Worm (Caenorhabditis elegans) whole organism, young adult: ENCODE results near the gene tpk-1.
A peak's percentile ranks its signal among the peaks of the same experiment; 100 is the strongest.

ENCODE experiments used
- B0336.3 ChIP-seq: fragments of 200-800 bp; sonication (Bioruptor generic); IDR thresholded peaks from 2 replicates; pipeline ENCODE4 v1.3.6; 2022; ENCODE audit warnings: missing genetic modification characterization, missing compliant biosample characterization
- C06A6.2 ChIP-seq: fragments of 200-800 bp; sonication (Bioruptor generic); conservative IDR thresholded peaks from 2 replicates; pipeline ENCODE4 v1.3.6; 2022; ENCODE audit warnings: missing genetic modification characterization, missing compliant biosample characterization
- F10E7.11 ChIP-seq: sonication (generic microtip); optimal IDR thresholded peaks from 2 replicates; lab custom pipeline; 2017; ENCODE audit warnings: mild to moderate bottlenecking, missing genetic modification characterization, moderate library complexity, missing compliant biosample characterization
- F22D6.2 ChIP-seq: sonication (generic microtip); optimal IDR thresholded peaks from 2 replicates; lab custom pipeline; 2016; ENCODE audit warnings: mild to moderate bottlenecking, missing genetic modification characterization, missing compliant biosample characterization
- F23B12.7 ChIP-seq: sonication (generic microtip); optimal IDR thresholded peaks from 2 replicates; lab custom pipeline; 2017; ENCODE audit warnings: missing genetic modification characterization, mild to moderate bottlenecking, missing compliant biosample characterization, antibody characterized with exemption, moderate library complexity; ENCODE audit not compliant: insufficient read depth
- F37B4.10 ChIP-seq: fragments of 200-800 bp; sonication (Bioruptor generic); IDR thresholded peaks from 2 replicates; pipeline ENCODE4 v1.3.6; 2022; ENCODE audit warnings: missing genetic modification characterization, missing compliant biosample characterization
- F39B2.1 ChIP-seq: fragments of 200-800 bp; sonication (Bioruptor generic); IDR thresholded peaks from 2 replicates; pipeline ENCODE4 v1.3.6; 2022; ENCODE audit warnings: missing genetic modification reagents, missing genetic modification characterization, missing compliant biosample characterization
- F52B5.7 ChIP-seq: sonication (generic microtip); optimal IDR thresholded peaks from 2 replicates; lab custom pipeline; 2016; ENCODE audit warnings: mild to moderate bottlenecking, missing genetic modification characterization, missing compliant biosample characterization
- F57A8.1 ChIP-seq: fragments of 200-800 bp; sonication (Bioruptor generic); optimal IDR thresholded peaks from 2 replicates; lab custom pipeline; 2018; ENCODE audit warnings: mild to moderate bottlenecking, missing genetic modification characterization, moderate library complexity, missing compliant biosample characterization
- K11D2.4 ChIP-seq: fragments of 200-800 bp; sonication (Bioruptor generic); IDR thresholded peaks from 2 replicates; pipeline ENCODE4 v1.3.6; 2022; ENCODE audit warnings: missing genetic modification reagents, missing genetic modification characterization, missing compliant biosample characterization
- T26A5.8 ChIP-seq: sonication (generic microtip); optimal IDR thresholded peaks from 2 replicates; lab custom pipeline; 2016; ENCODE audit warnings: missing genetic modification characterization, missing compliant biosample characterization
- Y53F4B.3 ChIP-seq: fragments of 200-800 bp; sonication (Bioruptor generic); IDR thresholded peaks from 2 replicates; pipeline ENCODE4 v1.3.6; 2022; ENCODE audit warnings: missing genetic modification reagents, missing genetic modification characterization, missing compliant biosample characterization
- Y79H2A.3 ChIP-seq: fragments of 200-800 bp; sonication (Bioruptor generic); conservative IDR thresholded peaks from 2 replicates; pipeline ENCODE4 v1.3.6; 2022; ENCODE audit warnings: missing genetic modification reagents, missing genetic modification characterization, missing compliant biosample characterization
- ama-1 ChIP-seq, 3 experiments: fragments of 150-350 bp in 1 of 3; sonication (generic microtip) in 2 of 3; optimal IDR thresholded peaks; 2 replicates each; lab custom pipeline; 2014 to 2018; ENCODE audit warnings: missing biosample characterization in 2 of 3, missing genetic modification characterization in 2 of 3, missing genetic modification reagents in 2 of 3
- attf-3 ChIP-seq: fragments of 200-800 bp; sonication (Bioruptor generic); conservative IDR thresholded peaks from 2 replicates; pipeline ENCODE4 v1.3.6; 2022; ENCODE audit warnings: missing genetic modification reagents, missing genetic modification characterization, missing compliant biosample characterization
- attf-6 ChIP-seq: fragments of 200-800 bp; sonication (Bioruptor generic); IDR thresholded peaks from 2 replicates; pipeline ENCODE4 v1.3.6; 2022; ENCODE audit warnings: missing genetic modification reagents, missing genetic modification characterization, missing compliant biosample characterization
- ceh-100 ChIP-seq: fragments of 200-800 bp; sonication (Bioruptor generic); IDR thresholded peaks from 2 replicates; pipeline ENCODE4 v1.3.6; 2022; ENCODE audit warnings: missing genetic modification reagents, missing genetic modification characterization, missing compliant biosample characterization
- ceh-27 ChIP-seq: fragments of 200-800 bp; sonication (Bioruptor generic); optimal IDR thresholded peaks from 2 replicates; lab custom pipeline; 2018; ENCODE audit warnings: mild to moderate bottlenecking, missing genetic modification characterization, moderate library complexity, missing compliant biosample characterization
- ceh-40 ChIP-seq: fragments of 200-800 bp; sonication (Bioruptor generic); IDR thresholded peaks from 2 replicates; pipeline ENCODE4 v1.3.6; 2022; ENCODE audit warnings: missing genetic modification characterization, missing compliant biosample characterization
- ceh-79 ChIP-seq: sonication (generic microtip); optimal IDR thresholded peaks from 2 replicates; lab custom pipeline; 2017; ENCODE audit warnings: mild to moderate bottlenecking, missing genetic modification characterization, missing compliant biosample characterization
- chd-7 ChIP-seq: sonication (generic microtip); optimal IDR thresholded peaks from 2 replicates; lab custom pipeline; 2016; ENCODE audit warnings: mild to moderate bottlenecking, missing genetic modification characterization, moderate library complexity, missing compliant biosample characterization
- dox-1 ChIP-seq: fragments of 200-800 bp; sonication (Bioruptor generic); IDR thresholded peaks from 2 replicates; pipeline ENCODE4 v1.3.6; 2022; ENCODE audit warnings: missing genetic modification reagents, missing genetic modification characterization, missing compliant biosample characterization
- dpff-1 ChIP-seq: sonication (generic microtip); optimal IDR thresholded peaks from 2 replicates; lab custom pipeline; 2017; ENCODE audit warnings: mild to moderate bottlenecking, missing genetic modification characterization, missing compliant biosample characterization
- dpl-1 ChIP-seq: fragments of 150-350 bp; optimal IDR thresholded peaks from 2 replicates; lab custom pipeline; 2014; ENCODE audit warnings: missing biosample characterization, missing genetic modification reagents, missing genetic modification characterization
- egrh-3 ChIP-seq: fragments of 200-800 bp; sonication (Bioruptor generic); IDR thresholded peaks from 2 replicates; pipeline ENCODE4 v1.3.6; 2022; ENCODE audit warnings: missing genetic modification reagents, missing genetic modification characterization, missing compliant biosample characterization
- ekl-4 ChIP-seq: fragments of 200-800 bp; sonication (Bioruptor generic); IDR thresholded peaks from 2 replicates; pipeline ENCODE4 v1.3.6; 2022; ENCODE audit warnings: missing genetic modification reagents, missing genetic modification characterization, missing compliant biosample characterization
- fkh-3 ChIP-seq: sonication (generic microtip); optimal IDR thresholded peaks from 2 replicates; lab custom pipeline; 2016; ENCODE audit warnings: mild to moderate bottlenecking, missing genetic modification characterization, missing compliant biosample characterization
- gei-17 ChIP-seq: fragments of 200-800 bp; sonication (Bioruptor generic); optimal IDR thresholded peaks from 2 replicates; lab custom pipeline; 2018; ENCODE audit warnings: mild to moderate bottlenecking, missing genetic modification characterization, missing compliant biosample characterization
- hlh-26 ChIP-seq: fragments of 200-800 bp; sonication (Bioruptor generic); conservative IDR thresholded peaks from 2 replicates; pipeline ENCODE4 v1.3.6; 2022; ENCODE audit warnings: missing genetic modification reagents, missing genetic modification characterization, missing compliant biosample characterization
- hmg-20 ChIP-seq: fragments of 200-800 bp; sonication (Bioruptor generic); IDR thresholded peaks from 2 replicates; pipeline ENCODE4 v1.3.6; 2022; ENCODE audit warnings: missing genetic modification reagents, missing genetic modification characterization, missing compliant biosample characterization
- hrde-1 ChIP-seq: sonication (generic microtip); optimal IDR thresholded peaks from 2 replicates; lab custom pipeline; 2016; ENCODE audit warnings: missing genetic modification characterization, mild to moderate bottlenecking, missing compliant biosample characterization, moderate library complexity, missing genotype, missing genetic modification reagents, borderline replicate concordance
- hsf-1 ChIP-seq: fragments of 200-800 bp; sonication (Bioruptor generic); IDR thresholded peaks from 2 replicates; pipeline ENCODE4 v1.3.6; 2022; ENCODE audit warnings: missing genetic modification reagents, missing genetic modification characterization, missing compliant biosample characterization
- let-526 ChIP-seq: fragments of 200-800 bp; sonication (Bioruptor generic); IDR thresholded peaks from 2 replicates; pipeline ENCODE4 v1.3.6; 2022; ENCODE audit warnings: missing genetic modification reagents, missing genetic modification characterization, missing compliant biosample characterization
- let-607 ChIP-seq, 2 experiments: fragments of 200-800 bp in 1 of 2; sonication (Bioruptor generic) in 1 of 2; sonication (generic microtip) in 1 of 2; optimal IDR thresholded peaks; 2 replicates each; lab custom pipeline; 2016 to 2018; ENCODE audit warnings: mild to moderate bottlenecking in 2 of 2, missing compliant biosample characterization in 2 of 2, missing genetic modification characterization in 2 of 2, moderate library complexity in 2 of 2, missing genotype in 1 of 2
- lin-35 ChIP-seq, 3 experiments: fragments of 150-350 bp in 2 of 3; sonication (generic microtip) in 1 of 3; optimal IDR thresholded peaks; 2 replicates each; lab custom pipeline; 2014 to 2018; ENCODE audit warnings: missing biosample characterization in 3 of 3, missing genetic modification characterization in 3 of 3, missing genetic modification reagents in 3 of 3
- lin-40 ChIP-seq: sonication (generic microtip); optimal IDR thresholded peaks from 2 replicates; lab custom pipeline; 2016; ENCODE audit warnings: missing genetic modification characterization, mild to moderate bottlenecking, missing compliant biosample characterization, missing genotype, missing genetic modification reagents
- lsy-27 ChIP-seq: sonication (generic microtip); optimal IDR thresholded peaks from 2 replicates; lab custom pipeline; 2017; ENCODE audit warnings: missing genetic modification characterization, mild to moderate bottlenecking, missing compliant biosample characterization, antibody characterized with exemption, missing genotype, borderline replicate concordance; ENCODE audit not compliant: insufficient read depth
- nfyb-1 ChIP-seq: fragments of 200-800 bp; sonication (Bioruptor generic); IDR thresholded peaks from 2 replicates; pipeline ENCODE4 v1.3.6; 2022; ENCODE audit warnings: missing genetic modification reagents, missing genetic modification characterization, missing compliant biosample characterization
- nhr-120 ChIP-seq: fragments of 200-800 bp; sonication (Bioruptor generic); IDR thresholded peaks from 2 replicates; pipeline ENCODE4 v1.3.6; 2022; ENCODE audit warnings: missing genetic modification characterization, missing compliant biosample characterization
- nhr-179 ChIP-seq: sonication (generic microtip); optimal IDR thresholded peaks from 2 replicates; lab custom pipeline; 2016; ENCODE audit warnings: mild to moderate bottlenecking, missing genetic modification characterization, missing compliant biosample characterization
- pbrm-1 ChIP-seq: fragments of 200-800 bp; sonication (Bioruptor generic); IDR thresholded peaks from 2 replicates; pipeline ENCODE4 v1.3.6; 2022; ENCODE audit warnings: missing genetic modification reagents, missing genetic modification characterization, missing compliant biosample characterization
- rec-8 ChIP-seq, 2 experiments: sonication (generic microtip); optimal IDR thresholded peaks; 2 replicates each; lab custom pipeline; 2016; ENCODE audit warnings: mild to moderate bottlenecking in 2 of 2, missing genetic modification characterization in 2 of 2, missing genetic modification reagents in 2 of 2, missing genotype in 2 of 2, missing biosample characterization in 1 of 2, missing compliant biosample characterization in 1 of 2, moderate library complexity in 1 of 2
- repo-1 ChIP-seq: sonication (generic microtip); optimal IDR thresholded peaks from 2 replicates; lab custom pipeline; 2017; ENCODE audit warnings: mild to moderate bottlenecking, missing genetic modification characterization, missing compliant biosample characterization
- unc-62 ChIP-seq: fragments of 150-350 bp; optimal IDR thresholded peaks from 2 replicates; lab custom pipeline; 2014; ENCODE audit warnings: missing biosample characterization, missing genetic modification reagents, missing genetic modification characterization
- zfh-2 ChIP-seq: fragments of 200-800 bp; sonication (Bioruptor generic); conservative IDR thresholded peaks from 2 replicates; pipeline ENCODE4 v1.3.6; 2022; ENCODE audit warnings: missing genetic modification reagents, missing genetic modification characterization, missing compliant biosample characterization
- zim-3 ChIP-seq: sonication (generic microtip); optimal IDR thresholded peaks from 2 replicates; lab custom pipeline; 2017; ENCODE audit warnings: mild to moderate bottlenecking, missing genetic modification characterization, moderate library complexity, missing compliant biosample characterization
- ztf-28 ChIP-seq: fragments of 200-800 bp; sonication (Bioruptor generic); IDR thresholded peaks from 2 replicates; pipeline ENCODE4 v1.3.6; 2022; ENCODE audit warnings: missing genetic modification reagents, missing genetic modification characterization, missing compliant biosample characterization
- ztf-3 ChIP-seq: fragments of 200-800 bp; sonication (Bioruptor generic); optimal IDR thresholded peaks from 2 replicates; lab custom pipeline; 2018; ENCODE audit warnings: mild to moderate bottlenecking, missing genetic modification characterization, missing compliant biosample characterization

Gene tpk-1

DNA sequence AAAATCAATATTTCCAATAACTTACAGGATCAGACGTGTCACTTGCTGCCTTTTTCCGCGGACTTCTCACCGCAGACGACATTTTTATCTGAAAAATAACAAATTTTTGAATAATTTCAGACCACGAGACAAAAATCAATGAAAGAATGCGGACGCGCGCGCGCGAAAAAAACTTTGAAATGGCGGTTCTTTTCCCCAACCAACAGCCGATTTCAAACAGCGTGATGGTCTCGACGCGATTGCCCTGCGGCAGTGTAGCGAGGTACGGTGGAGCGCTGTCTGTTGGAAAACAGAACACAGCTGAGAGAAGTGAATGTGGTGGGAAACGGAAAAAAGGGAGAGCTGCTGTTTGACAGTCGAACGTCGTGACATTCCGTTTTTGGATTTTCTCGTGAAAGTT lies 7.9 kb upstream of the tpk-1 start, which contains the start of gene lin-9 (continued):
- TF ChIP-seq nhr-120 (GFP tag; lab: Robert Waterston, UW): no peak
- peak; percentile 79 for TF ChIP-seq ceh-100 (GFP tag; lab: Robert Waterston, UW)
- TF ChIP-seq hsf-1 (GFP tag; lab: Robert Waterston, UW): peak; percentile 93
- TF ChIP-seq F37B4.10 (GFP tag; lab: Robert Waterston, UW): peak; percentile 91; the same call in 1 of the 2 replicates
- peak; percentile 99 for TF ChIP-seq dox-1 (GFP tag; lab: Robert Waterston, UW)
- peak; percentile 79 for TF ChIP-seq F23B12.7
- TF ChIP-seq F39B2.1: peak; percentile 91
- TF ChIP-seq egrh-3 (GFP tag; lab: Robert Waterston, UW): peak; percentile 82
- TF ChIP-seq lin-40 (tag; lab: Kevin White, UChicago): peak; percentile 96
- peak; percentile 49 for TF ChIP-seq F10E7.11 (tag; lab: Kevin White, UChicago)
- TF ChIP-seq dpl-1 (GFP tag; lab: Kevin White, UChicago): peak; percentile 97
- no peak for TF ChIP-seq hlh-26 (GFP tag; lab: Robert Waterston, UW)
- no peak for TF ChIP-seq T26A5.8 (tag; lab: Kevin White, UChicago)
- peak; percentile 87 for TF ChIP-seq chd-7
- TF ChIP-seq ceh-79 (tag; lab: Kevin White, UChicago): peak; percentile 65
- peak; percentile 99 for TF ChIP-seq B0336.3
- TF ChIP-seq pbrm-1 (GFP tag; lab: Robert Waterston, UW): peak; percentile 96
- TF ChIP-seq ztf-28 (GFP tag; lab: Robert Waterston, UW): peak; percentile 74; the same call in 1 of the 2 replicates
- no peak for TF ChIP-seq nhr-179
- TF ChIP-seq hrde-1: peak; percentile 85
- no peak for TF ChIP-seq dpff-1 (tag; lab: Kevin White, UChicago)
- peak; percentile 82 for TF ChIP-seq Y79H2A.3
- 0 out of 2 replicates have a peak, but pooled peaks have one; percentile 14 for TF ChIP-seq ceh-40 (GFP tag; lab: Robert Waterston, UW)
- TF ChIP-seq K11D2.4: peak; percentile 93
- no peak for TF ChIP-seq F52B5.7 (tag; lab: Kevin White, UChicago)
- no peak for TF ChIP-seq Y53F4B.3 (GFP tag; lab: Robert Waterston, UW)
- TF ChIP-seq fkh-3 (tag; lab: Kevin White, UChicago): no peak
- no peak for TF ChIP-seq rec-8 (tag; optimal IDR thresholded peaks at IDR 0.05; lab: Kevin White, UChicago)
- TF ChIP-seq attf-6 (GFP tag; lab: Robert Waterston, UW): 0 out of 2 replicates have a peak, but pooled peaks have one; percentile 45
- peak; percentile 86 for TF ChIP-seq gei-17 (GFP tag; lab: Kevin White, UChicago)
- peak; percentile 88 to 91 for TF ChIP-seq let-607 (tag; optimal IDR thresholded peaks at IDR 0.05; lab: Kevin White, UChicago)
- TF ChIP-seq zfh-2: peak; percentile 98
- TF ChIP-seq lin-35 (GFP tag; optimal IDR thresholded peaks at IDR 0.05; lab: Kevin White, UChicago): peak; percentile 85 to 96 (median 86)
- TF ChIP-seq nfyb-1: peak; percentile 98
- TF ChIP-seq zim-3 (tag; lab: Kevin White, UChicago): no peak
- peak; percentile 97 for TF ChIP-seq repo-1
- TF ChIP-seq attf-3 (GFP tag; lab: Robert Waterston, UW): peak; percentile 85
- TF ChIP-seq hmg-20 (GFP tag; lab: Robert Waterston, UW): peak; percentile 91
- TF ChIP-seq F22D6.2 (tag; lab: Kevin White, UChicago): peak; percentile 79
- no peak for TF ChIP-seq F57A8.1
- peak; percentile 96 for TF ChIP-seq ekl-4 (GFP tag; lab: Robert Waterston, UW)
- TF ChIP-seq ceh-27 (GFP tag; lab: Kevin White, UChicago): peak; percentile 96
- no peak for TF ChIP-seq lsy-27 (tag; lab: Kevin White, UChicago)
- TF ChIP-seq ama-1 (optimal IDR thresholded peaks at IDR 0.05; lab: Kevin White, UChicago): no peak
- no peak for TF ChIP-seq ama-1 (GFP tag; optimal IDR thresholded peaks at IDR 0.05; lab: Kevin White, UChicago)
- 0 out of 2 replicates have a peak, but pooled peaks have one; percentile 65 for TF ChIP-seq let-526 (GFP tag; lab: Robert Waterston, UW)
- TF ChIP-seq C06A6.2: peak; percentile 86
- TF ChIP-seq unc-62 (GFP tag; lab: Kevin White, UChicago): no peak
- TF ChIP-seq ztf-3 (GFP tag; lab: Kevin White, UChicago): peak; percentile 70
